Worm (Caenorhabditis elegans): ENCODE data around the gene suf-1.

ce11 chrII:8569038-8569977, 34.3 kb upstream of the suf-1 start, which contains the start of the genes col-38 and rpl-5:
- TF ChIP-seq ref-1 (GFP tag; conservative IDR thresholded peaks at IDR 0.05) (no peak), ztf-29 (GFP tag; IDR thresholded peaks at IDR 0.05) (no peak), tab-1 (GFP tag; IDR thresholded peaks at IDR 0.05) (no peak; the same call in 1 of the 2 replicates), med-1 (GFP tag; optimal IDR thresholded peaks at IDR 0.05; ENCODE audit: insufficient read depth) (no peak)

Data from whole organism, midembryonic.